Fruit fly (Drosophila melanogaster) whole organism: ENCODE measurements around the gene yellow-h.

ENCODE experiments used
- CG8478 ChIP-seq: fragments of >200 bp; optimal IDR thresholded peaks from 2 replicates; lab custom pipeline; 2018; ENCODE audit warnings: inconsistent platforms
- EcR ChIP-seq, 2 experiments: fragments of >200 bp; optimal IDR thresholded peaks; 2 replicates each; lab custom pipeline; 2017; ENCODE audit warnings: missing biosample characterization in 2 of 2, missing genetic modification characterization in 2 of 2, missing genetic modification reagents in 2 of 2
- pan ChIP-seq: fragments of >200 bp; optimal IDR thresholded peaks from 2 replicates; lab custom pipeline; 2017
- psq ChIP-seq: fragments of >200 bp; optimal IDR thresholded peaks from 2 replicates; lab custom pipeline; 2017
- usp ChIP-seq: fragments of >200 bp; optimal IDR thresholded peaks from 2 replicates; lab custom pipeline; 2017; ENCODE audit warnings: missing biosample characterization, missing genetic modification characterization, mixed read lengths

DNA sequence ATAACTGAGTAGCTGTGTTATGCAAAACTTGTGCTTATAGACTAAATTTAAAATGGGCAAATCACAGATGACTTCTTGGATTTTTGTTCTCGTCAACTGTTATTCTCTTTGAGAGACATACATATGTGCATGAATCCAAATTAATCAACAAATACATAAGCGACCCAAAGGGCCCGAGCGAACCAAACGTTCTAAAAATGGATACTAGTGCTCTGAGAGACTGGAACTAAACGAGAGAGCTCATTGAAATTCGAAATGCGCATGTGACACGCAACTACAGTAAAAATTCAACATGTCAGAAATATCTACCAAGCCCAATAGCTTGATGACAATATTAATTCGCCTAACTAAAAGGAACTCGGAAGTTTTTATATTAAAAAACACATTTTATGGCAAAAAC, 48.6 kb downstream of the yellow-h start, which contains the start of gene NfI:
- TF ChIP-seq psq (lab: Kevin White, UChicago) (no peak), pan (lab: Kevin White, UChicago) (no peak), EcR (GFP tag; optimal IDR thresholded peaks at IDR 0.05; lab: Kevin White, UChicago) (no peak), usp (no peak), CG8478 (lab: Kevin White, UChicago) (no peak)
